Fruit fly (Drosophila melanogaster) whole organism, wandering third instar larva: ENCODE results near the gene Ptp61F.

Experiments used
- Abd-B ChIP-seq: fragments of >200 bp; optimal IDR thresholded peaks from 2 replicates; lab custom pipeline; 2017; ENCODE audit warnings: missing biosample characterization, missing genetic modification characterization
- CG32264 ChIP-seq: fragments of 200-800 bp; sonication (Bioruptor generic); optimal IDR thresholded peaks from 2 replicates; lab custom pipeline; 2016; ENCODE audit warnings: missing biosample characterization, missing genetic modification characterization
- CrebA ChIP-seq: fragments of 200-800 bp; sonication (Bioruptor generic); optimal IDR thresholded peaks from 2 replicates; lab custom pipeline; 2016; ENCODE audit warnings: missing biosample characterization, mild to moderate bottlenecking, missing genetic modification characterization, borderline replicate concordance
- Dfd ChIP-seq: fragments of >200 bp; optimal IDR thresholded peaks from 2 replicates; lab custom pipeline; 2017; ENCODE audit warnings: missing biosample characterization, missing genetic modification characterization
- Dif ChIP-seq: fragments of 200-275, 200-300 bp; sonication (Bioruptor generic); optimal IDR thresholded peaks from 2 replicates; lab custom pipeline; 2018; ENCODE audit warnings: missing biosample characterization, missing genetic modification characterization; ENCODE audit not compliant: partially characterized antibody
- HLH106 ChIP-seq: fragments of 200-800 bp; optimal IDR thresholded peaks from 3 replicates; lab custom pipeline; 2019; ENCODE audit warnings: missing biosample characterization, mild to moderate bottlenecking, missing genetic modification characterization, moderate library complexity
- Hnf4 ChIP-seq: fragments of 200-800 bp; sonication (Bioruptor generic); optimal IDR thresholded peaks from 2 replicates; lab custom pipeline; 2016; ENCODE audit warnings: missing biosample characterization, mild to moderate bottlenecking, missing genetic modification characterization
- Hr83 ChIP-seq: fragments of 200-300 bp; sonication (Bioruptor generic); optimal IDR thresholded peaks from 2 replicates; lab custom pipeline; 2016; ENCODE audit warnings: missing biosample characterization, mild to moderate bottlenecking, missing genetic modification characterization, moderate library complexity; ENCODE audit not compliant: poor library complexity, severe bottlenecking
- Jra ChIP-seq: sonication (Bioruptor generic); optimal IDR thresholded peaks from 2 replicates; lab custom pipeline; 2016; ENCODE audit warnings: missing biosample characterization, missing genetic modification characterization
- Myc ChIP-seq: fragments of >200 bp; optimal IDR thresholded peaks from 2 replicates; lab custom pipeline; 2017
- N ChIP-seq: fragments of >200 bp; optimal IDR thresholded peaks from 2 replicates; lab custom pipeline; 2018; ENCODE audit warnings: missing biosample characterization, missing external identifiers, missing genetic modification characterization
- OdsH ChIP-seq: fragments of 200-800 bp; sonication (Bioruptor generic); optimal IDR thresholded peaks from 2 replicates; lab custom pipeline; 2016; ENCODE audit warnings: missing biosample characterization, mild to moderate bottlenecking, missing genetic modification characterization
- Rel ChIP-seq, 2 experiments: fragments of 200-800 bp; sonication (Bioruptor generic) in 1 of 2; optimal IDR thresholded peaks; 2 replicates in 1 of 2; 3 replicates in 1 of 2; lab custom pipeline; 2016 to 2019; ENCODE audit warnings: mild to moderate bottlenecking in 2 of 2, missing biosample characterization in 2 of 2, missing genetic modification characterization in 2 of 2, moderate library complexity in 1 of 2
- Sp1 ChIP-seq: fragments of 200-800 bp; sonication (Bioruptor generic); optimal IDR thresholded peaks from 3 replicates; lab custom pipeline; 2019; ENCODE audit warnings: missing biosample characterization, mild to moderate bottlenecking, missing genetic modification characterization, moderate library complexity
- Vsx2 ChIP-seq: fragments of 200-300, 225-300 bp; sonication (Bioruptor generic); optimal IDR thresholded peaks from 2 replicates; lab custom pipeline; 2018; ENCODE audit warnings: missing biosample characterization, missing genetic modification characterization; ENCODE audit not compliant: partially characterized antibody
- br ChIP-seq: fragments of 200-800 bp; sonication (Bioruptor generic); optimal IDR thresholded peaks from 2 replicates; lab custom pipeline; 2016; ENCODE audit warnings: missing biosample characterization, missing genetic modification characterization
- brk ChIP-seq: fragments of 200-800 bp; sonication (Bioruptor generic); optimal IDR thresholded peaks from 2 replicates; lab custom pipeline; 2016; ENCODE audit warnings: missing biosample characterization, mild to moderate bottlenecking, missing genetic modification characterization
- dl ChIP-seq, 2 experiments: fragments of 175-275, 200-275 bp in 1 of 2; fragments of 200-275 bp in 1 of 2; sonication (Bioruptor generic); optimal IDR thresholded peaks; lab custom pipeline; 2018; ENCODE audit warnings: mild to moderate bottlenecking in 2 of 2, missing biosample characterization in 2 of 2, missing genetic modification characterization in 2 of 2, moderate library complexity in 2 of 2; ENCODE audit not compliant: partially characterized antibody in 2 of 2, insufficient read depth in 1 of 2
- dmrt93B ChIP-seq: fragments of 200-800 bp; sonication (Bioruptor generic); optimal IDR thresholded peaks from 2 replicates; lab custom pipeline; 2018; ENCODE audit warnings: missing biosample characterization, mild to moderate bottlenecking, missing genetic modification characterization
- dsf ChIP-seq: sonication (Bioruptor generic); optimal IDR thresholded peaks from 2 replicates; lab custom pipeline; 2016; ENCODE audit warnings: missing biosample characterization, missing genetic modification characterization, borderline replicate concordance
- ey ChIP-seq: fragments of 200-800 bp; sonication (Bioruptor generic); optimal IDR thresholded peaks from 2 replicates; lab custom pipeline; 2016; ENCODE audit warnings: missing biosample characterization, missing genetic modification characterization
- foxo ChIP-seq, 2 experiments: fragments of 200-800 bp; sonication (Bioruptor generic); optimal IDR thresholded peaks; 2 replicates in 1 of 2; 3 replicates in 1 of 2; lab custom pipeline; 2016 to 2017; ENCODE audit warnings: missing biosample characterization in 2 of 2, missing genetic modification characterization in 2 of 2
- fru ChIP-seq: fragments of 200-800 bp; sonication (Bioruptor generic); optimal IDR thresholded peaks from 3 replicates; lab custom pipeline; 2016; ENCODE audit warnings: missing biosample characterization, mild to moderate bottlenecking, missing genetic modification characterization
- h ChIP-seq: fragments of 200-800 bp; sonication (Bioruptor generic); optimal IDR thresholded peaks from 3 replicates; lab custom pipeline; 2016; ENCODE audit warnings: missing biosample characterization, mild to moderate bottlenecking, missing genetic modification characterization
- jim ChIP-seq: fragments of 175-275, 200-325 bp; sonication (Bioruptor generic); optimal IDR thresholded peaks from 2 replicates; lab custom pipeline; 2016; ENCODE audit warnings: missing biosample characterization, mild to moderate bottlenecking, missing genetic modification characterization
- lola ChIP-seq: fragments of >200 bp; optimal IDR thresholded peaks from 2 replicates; lab custom pipeline; 2017; ENCODE audit warnings: missing biosample characterization, missing genetic modification characterization
- pan ChIP-seq: fragments of >200 bp; optimal IDR thresholded peaks from 2 replicates; lab custom pipeline; 2017
- psq ChIP-seq: fragments of 200-800 bp; sonication (Bioruptor generic); optimal IDR thresholded peaks from 3 replicates; lab custom pipeline; 2017; ENCODE audit warnings: missing biosample characterization, mild to moderate bottlenecking, missing genetic modification characterization, moderate library complexity
- rgr ChIP-seq: fragments of 200-800 bp; sonication (Bioruptor generic); optimal IDR thresholded peaks from 3 replicates; lab custom pipeline; 2016; ENCODE audit warnings: missing biosample characterization, mild to moderate bottlenecking, missing genetic modification characterization
- sage ChIP-seq: fragments of 200-800 bp; sonication (Bioruptor generic); optimal IDR thresholded peaks from 2 replicates; lab custom pipeline; 2016; ENCODE audit warnings: missing biosample characterization, mild to moderate bottlenecking, missing genetic modification characterization
- sv ChIP-seq: fragments of 200-800 bp; sonication (Bioruptor generic); optimal IDR thresholded peaks from 3 replicates; lab custom pipeline; 2016; ENCODE audit warnings: missing biosample characterization, missing genetic modification characterization
- usp ChIP-seq: fragments of >200 bp; optimal IDR thresholded peaks from 2 replicates; lab custom pipeline; 2017; ENCODE audit warnings: missing biosample characterization, missing genetic modification characterization
- woc ChIP-seq: sonication (Bioruptor generic); optimal IDR thresholded peaks from 2 replicates; lab custom pipeline; 2016; ENCODE audit warnings: missing biosample characterization, mild to moderate bottlenecking, missing genetic modification characterization

Ptp61F gene

DNA sequence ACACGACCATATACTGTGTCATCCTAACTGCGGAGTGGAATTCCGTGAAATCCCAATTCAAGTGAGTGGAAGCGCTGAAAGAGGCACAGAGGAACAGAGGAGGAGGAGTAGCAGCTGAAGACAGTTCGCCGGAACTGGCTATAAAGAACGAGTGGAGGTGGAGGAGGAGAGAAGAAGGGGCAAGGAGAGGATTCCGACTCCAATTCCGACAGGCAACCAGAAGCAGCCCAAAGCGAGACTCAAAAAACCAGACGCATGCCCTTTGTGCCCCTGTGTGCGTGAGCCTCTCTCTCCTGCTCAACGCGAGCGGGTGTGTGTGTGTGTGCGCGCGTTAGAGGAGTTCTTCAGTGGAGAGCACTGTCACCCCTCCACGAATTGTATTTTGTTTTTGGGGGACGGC is 125.7 kb downstream of the Ptp61F start:
- TF ChIP-seq Rel (GFP tag; optimal IDR thresholded peaks at IDR 0.05; lab: Kevin White, UChicago) (no peak), Rel (tag; optimal IDR thresholded peaks at IDR 0.05; lab: Kevin White, UChicago) (no peak), dl (GFP tag; optimal IDR thresholded peaks at IDR 0.05; lab: Kevin White, UChicago; ENCODE audit: insufficient read depth in 1 of 2, partially characterized antibody in 2 of 2) (peak in 1 of 2 experiments; percentile 13), psq (GFP tag; lab: Kevin White, UChicago) (peak; percentile 79), Dif (GFP tag; lab: Kevin White, UChicago) (peak; percentile 50), OdsH (GFP tag; lab: Kevin White, UChicago) (no peak), Hnf4 (GFP tag; lab: Kevin White, UChicago) (no peak)

- TF ChIP-seq jim (GFP tag; lab: Kevin White, UChicago) (no peak), brk (GFP tag; lab: Kevin White, UChicago) (no peak), Sp1 (no peak), usp (GFP tag; lab: Kevin White, UChicago) (no peak), Dfd (no peak), dl (GFP tag; optimal IDR thresholded peaks at IDR 0.05; lab: Kevin White, UChicago; ENCODE audit: insufficient read depth in 1 of 2, partially characterized antibody in 2 of 2) (no peak), Jra (GFP tag; lab: Kevin White, UChicago) (no peak), CG32264 (GFP tag; lab: Kevin White, UChicago) (no peak), OdsH (GFP tag; lab: Kevin White, UChicago) (no peak), Myc (lab: Kevin White, UChicago) (no peak), pan (lab: Kevin White, UChicago) (no peak), sv (GFP tag; lab: Kevin White, UChicago) (no peak), lola (GFP tag; lab: Kevin White, UChicago) (no peak), Dif (GFP tag; lab: Kevin White, UChicago) (no peak), ey (GFP tag; lab: Kevin White, UChicago) (no peak), N (GFP tag; lab: Kevin White, UChicago) (no peak), foxo (GFP tag; optimal IDR thresholded peaks at IDR 0.05; lab: Kevin White, UChicago) (no peak), sage (GFP tag; lab: Kevin White, UChicago) (no peak), Abd-B (no peak), dmrt93B (GFP tag; lab: Kevin White, UChicago) (no peak)
- TF ChIP-seq, all 38 proteins: peak for 0
These were observed 126.1 kb downstream of the Ptp61F start for dm6 chr3L:1348935-1349334.

- TF ChIP-seq br (GFP tag; lab: Kevin White, UChicago) (peak; percentile 34), Sp1 (peak; percentile 29), OdsH (GFP tag; lab: Kevin White, UChicago) (peak; percentile 21), rgr (GFP tag; lab: Kevin White, UChicago) (peak; percentile 38), h (peak; percentile 49), Hr83 (GFP tag; lab: Kevin White, UChicago) (no peak), psq (GFP tag; lab: Kevin White, UChicago) (peak; percentile 9), dsf (no peak), woc (no peak), fru (GFP tag; lab: Kevin White, UChicago) (peak; percentile 58), CrebA (no peak), HLH106 (peak; percentile 32), ey (GFP tag; lab: Kevin White, UChicago) (peak; percentile 66), foxo (GFP tag; optimal IDR thresholded peaks at IDR 0.05; lab: Kevin White, UChicago) (peak in 1 of 2 experiments; percentile 62)
These were observed 126.8 kb downstream of the Ptp61F start for dm6 chr3L:1348248-1348647.

- no peak for TF ChIP-seq fru (GFP tag; lab: Kevin White, UChicago)
- TF ChIP-seq Vsx2 (GFP tag; lab: Kevin White, UChicago): peak; percentile 48
- TF ChIP-seq, all 38 proteins: peak for 1
These were observed 128.0 kb downstream of the Ptp61F start for dm6 chr3L:1346956-1347587.
